Fruit fly (Drosophila melanogaster) whole organism, adult: ENCODE data around the gene comm.

Source experiments
- CG11617 ChIP-seq: fragments of 200-800 bp; sonication (Bioruptor generic); optimal IDR thresholded peaks from 2 replicates; lab custom pipeline; 2017; ENCODE audit warnings: mild to moderate bottlenecking, missing biosample characterization, missing genetic modification reagents, missing genetic modification characterization
- CG14711 ChIP-seq: fragments of 200-800 bp; sonication (Bioruptor generic); optimal IDR thresholded peaks from 2 replicates; lab custom pipeline; 2018; ENCODE audit warnings: missing biosample characterization, mild to moderate bottlenecking, missing genetic modification characterization, moderate library complexity
- CG1620 ChIP-seq: fragments of 200-800 bp; sonication (Bioruptor generic); optimal IDR thresholded peaks from 2 replicates; lab custom pipeline; 2016; ENCODE audit warnings: missing biosample characterization, missing genetic modification characterization
- CG5204 ChIP-seq: fragments of 200-800 bp; sonication (Bioruptor generic); optimal IDR thresholded peaks from 2 replicates; lab custom pipeline; 2016; ENCODE audit warnings: missing biosample characterization, missing genetic modification characterization
- Clk ChIP-seq: fragments of 200-800 bp; sonication (Bioruptor generic); optimal IDR thresholded peaks from 2 replicates; lab custom pipeline; 2017; ENCODE audit warnings: missing biosample characterization, missing genetic modification characterization
- Crg-1 ChIP-seq: fragments of 200-800 bp; sonication (Bioruptor generic); optimal IDR thresholded peaks from 2 replicates; lab custom pipeline; 2016; ENCODE audit warnings: missing biosample characterization, missing genetic modification characterization
- Mnt ChIP-seq: fragments of 200-800 bp; sonication (Bioruptor generic); optimal IDR thresholded peaks from 2 replicates; lab custom pipeline; 2016; ENCODE audit warnings: missing biosample characterization, mild to moderate bottlenecking, missing genetic modification characterization
- bab1 ChIP-seq: fragments of 200-800 bp; sonication (Bioruptor generic); optimal IDR thresholded peaks from 3 replicates; lab custom pipeline; 2019; ENCODE audit warnings: missing biosample characterization, mild to moderate bottlenecking, missing genetic modification characterization, moderate library complexity
- cic ChIP-seq: fragments of 200-800 bp; sonication (Bioruptor generic); optimal IDR thresholded peaks from 2 replicates; lab custom pipeline; 2017; ENCODE audit warnings: missing biosample characterization, mild to moderate bottlenecking, missing genetic modification characterization, moderate library complexity
- cnc ChIP-seq, 2 experiments: fragments of >200 bp; optimal IDR thresholded peaks; 2 replicates each; lab custom pipeline; 2017
- kay ChIP-seq: fragments of 200-800 bp; sonication (Bioruptor generic); peaks from one replicate; lab custom pipeline; 2016; ENCODE audit warnings: missing biosample characterization, missing genetic modification characterization, borderline replicate concordance
- ovo ChIP-seq: fragments of 200-800 bp; sonication (Bioruptor generic); optimal IDR thresholded peaks from 2 replicates; lab custom pipeline; 2016; ENCODE audit warnings: missing biosample characterization, missing genetic modification characterization
- toe ChIP-seq: fragments of 200-800 bp; sonication (Bioruptor generic); optimal IDR thresholded peaks from 2 replicates; lab custom pipeline; 2016; ENCODE audit warnings: missing biosample characterization, missing genetic modification characterization

DNA sequence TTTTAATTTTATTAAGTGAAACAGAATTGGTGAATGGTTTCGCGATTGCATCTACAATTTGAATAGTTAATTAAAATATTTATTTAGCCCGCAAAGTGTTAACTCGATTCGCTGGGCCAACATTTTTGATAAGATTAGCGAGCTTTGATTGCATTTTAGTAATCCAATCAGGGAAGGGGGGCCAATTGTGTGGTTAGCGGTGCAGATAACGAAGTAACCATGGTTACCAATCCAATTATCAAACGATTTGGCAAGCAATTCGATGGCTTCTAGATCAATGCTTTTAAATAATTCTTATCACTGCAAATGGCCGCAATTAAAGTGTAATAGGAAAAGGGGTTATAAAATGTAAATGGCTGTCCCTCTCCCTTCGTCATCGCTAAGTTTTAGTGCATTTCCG is 35.8 kb downstream of the comm start:
- TF ChIP-seq CG5204 (GFP tag; lab: Kevin White, UChicago) = no peak
- TF ChIP-seq Mnt (GFP tag; lab: Kevin White, UChicago) = no peak
- no peak for TF ChIP-seq Crg-1
- no peak for TF ChIP-seq kay (GFP tag; lab: Kevin White, UChicago)
- no peak for TF ChIP-seq cnc (optimal IDR thresholded peaks at IDR 0.05; lab: Kevin White, UChicago)
- TF ChIP-seq toe = no peak
- TF ChIP-seq ovo (GFP tag; lab: Kevin White, UChicago) = no peak
- no peak for TF ChIP-seq Clk (GFP tag; lab: Kevin White, UChicago)
- no peak for TF ChIP-seq CG11617
- TF ChIP-seq bab1 (GFP tag; lab: Kevin White, UChicago) = no peak
- no peak for TF ChIP-seq CG1620 (GFP tag; lab: Kevin White, UChicago)
- TF ChIP-seq cic = no peak
- TF ChIP-seq CG14711 (tag; lab: Kevin White, UChicago) = no peak
